Fruit fly (Drosophila melanogaster) whole organism, embryonic: ENCODE results near the gene Syx1A.

Experiments
- B-H2 ChIP-seq: fragments of 200-800 bp; sonication (Bioruptor generic); optimal IDR thresholded peaks from 2 replicates; lab custom pipeline; 2018; ENCODE audit warnings: missing biosample characterization, mild to moderate bottlenecking, missing genetic modification characterization
- CG11504 ChIP-seq: fragments of 200-800 bp; sonication (Bioruptor generic); optimal IDR thresholded peaks from 3 replicates; lab custom pipeline; 2019; ENCODE audit warnings: missing biosample characterization, mild to moderate bottlenecking, missing genetic modification characterization, moderate library complexity
- CG12155 ChIP-seq: fragments of 200-800 bp; sonication (Bioruptor generic); optimal IDR thresholded peaks from 3 replicates; lab custom pipeline; 2016; ENCODE audit warnings: missing biosample characterization, missing genetic modification characterization
- CG12391 ChIP-seq: fragments of 200-800 bp; sonication (Bioruptor generic); optimal IDR thresholded peaks from 3 replicates; lab custom pipeline; 2018; ENCODE audit warnings: missing biosample characterization, mild to moderate bottlenecking, missing genetic modification characterization, moderate library complexity
- CG13624 ChIP-seq: fragments of 200-800 bp; sonication (Bioruptor generic); optimal IDR thresholded peaks from 2 replicates; lab custom pipeline; 2016; ENCODE audit warnings: missing biosample characterization, missing genetic modification characterization
- CG13775 ChIP-seq: fragments of 200-800 bp; sonication (Bioruptor generic); optimal IDR thresholded peaks from 3 replicates; lab custom pipeline; 2017; ENCODE audit warnings: missing biosample characterization, mild to moderate bottlenecking, missing genetic modification characterization
- CG13894 ChIP-seq: fragments of 200-800 bp; sonication (Bioruptor generic); optimal IDR thresholded peaks from 3 replicates; lab custom pipeline; 2018; ENCODE audit warnings: missing biosample characterization, mild to moderate bottlenecking, missing genetic modification characterization, moderate library complexity
- CG14441 ChIP-seq: fragments of 200-800 bp; sonication (Bioruptor generic); IDR thresholded peaks from 2 replicates; pipeline ENCODE4 v1.3.6; 2022; ENCODE audit warnings: missing biosample characterization, missing genetic modification characterization
- CG14710 ChIP-seq: fragments of 200-800 bp; sonication (Bioruptor generic); optimal IDR thresholded peaks from 3 replicates; lab custom pipeline; 2019; ENCODE audit warnings: missing biosample characterization, mild to moderate bottlenecking, missing genetic modification characterization, moderate library complexity
- CG15269 ChIP-seq: fragments of 200-800 bp; sonication (Bioruptor generic); optimal IDR thresholded peaks from 2 replicates; lab custom pipeline; 2018; ENCODE audit warnings: missing biosample characterization, mild to moderate bottlenecking, missing genetic modification characterization, moderate library complexity
- CG17359 ChIP-seq: fragments of 200-800 bp; sonication (Bioruptor generic); optimal IDR thresholded peaks from 3 replicates; lab custom pipeline; 2018; ENCODE audit warnings: missing biosample characterization, mild to moderate bottlenecking, missing genetic modification characterization, moderate library complexity
- CG18619 ChIP-seq: fragments of 200-800 bp; sonication (Bioruptor generic); optimal IDR thresholded peaks from 3 replicates; lab custom pipeline; 2017; ENCODE audit warnings: missing biosample characterization, mild to moderate bottlenecking, missing genetic modification characterization
- CG2116 ChIP-seq: fragments of 200-800 bp; sonication (Bioruptor generic); optimal IDR thresholded peaks from 3 replicates; lab custom pipeline; 2018; ENCODE audit warnings: missing biosample characterization, mild to moderate bottlenecking, missing genetic modification characterization
- CG4730 ChIP-seq: fragments of 200-800 bp; sonication (Bioruptor generic); IDR thresholded peaks from 2 replicates; pipeline ENCODE4 v1.3.6; 2022; ENCODE audit warnings: missing biosample characterization, missing genetic modification characterization
- CG6765 ChIP-seq: fragments of 200-800 bp; sonication (Bioruptor generic); optimal IDR thresholded peaks from 3 replicates; lab custom pipeline; 2017; ENCODE audit warnings: missing biosample characterization, mild to moderate bottlenecking, missing genetic modification characterization
- CG6813 ChIP-seq: fragments of 200-800 bp; sonication (Bioruptor generic); optimal IDR thresholded peaks from 2 replicates; lab custom pipeline; 2017; ENCODE audit warnings: missing biosample characterization, missing genetic modification characterization, mild to moderate bottlenecking, moderate library complexity, missing genetic modification reagents
- CG7271 ChIP-seq: fragments of 200-800 bp; sonication (Bioruptor generic); optimal IDR thresholded peaks from 2 replicates; lab custom pipeline; 2018; ENCODE audit warnings: missing biosample characterization, mild to moderate bottlenecking, missing genetic modification characterization, moderate library complexity
- CG9215 ChIP-seq: fragments of 200-800 bp; sonication (Bioruptor generic); IDR thresholded peaks from 2 replicates; pipeline ENCODE4 v1.3.6; 2022; ENCODE audit warnings: missing biosample characterization, missing genetic modification characterization
- CG9817 ChIP-seq: fragments of 200-800 bp; sonication (Bioruptor generic); optimal IDR thresholded peaks from 2 replicates; lab custom pipeline; 2018; ENCODE audit warnings: missing biosample characterization, mild to moderate bottlenecking, missing genetic modification characterization, moderate library complexity
- Deaf1 ChIP-seq: fragments of 200-800 bp; optimal IDR thresholded peaks from 3 replicates; lab custom pipeline; 2019; ENCODE audit warnings: missing biosample characterization, mild to moderate bottlenecking, missing genetic modification characterization, moderate library complexity
- Dek ChIP-seq: fragments of 200-800 bp; sonication (Bioruptor generic); optimal IDR thresholded peaks from 3 replicates; lab custom pipeline; 2019; ENCODE audit warnings: missing biosample characterization, mild to moderate bottlenecking, missing genetic modification characterization, moderate library complexity
- Eip74EF ChIP-seq, 2 experiments: fragments of 200-800 bp in 1 of 2; fragments of >200 bp in 1 of 2; sonication (Bioruptor generic) in 1 of 2; optimal IDR thresholded peaks; 2 replicates each; lab custom pipeline; 2017 to 2019; ENCODE audit warnings: missing biosample characterization in 2 of 2, missing genetic modification characterization in 2 of 2, mild to moderate bottlenecking in 1 of 2, moderate library complexity in 1 of 2
- Ets65A ChIP-seq: fragments of 200-800 bp; sonication (Bioruptor generic); peaks from one replicate; lab custom pipeline; 2016; ENCODE audit warnings: missing biosample characterization, missing genetic modification characterization
- Fer2 ChIP-seq: fragments of 200-800 bp; sonication (Bioruptor generic); optimal IDR thresholded peaks from 2 replicates; lab custom pipeline; 2018; ENCODE audit warnings: missing biosample characterization, mild to moderate bottlenecking, missing genetic modification characterization, moderate library complexity
- HHEX ChIP-seq: fragments of 200-800 bp; sonication (Bioruptor generic); optimal IDR thresholded peaks from 3 replicates; lab custom pipeline; 2017; ENCODE audit warnings: missing biosample characterization, mild to moderate bottlenecking, missing genetic modification characterization, missing genetic modification reagents
- HLH54F ChIP-seq: fragments of 200-800 bp; sonication (Bioruptor generic); optimal IDR thresholded peaks from 3 replicates; lab custom pipeline; 2016; ENCODE audit warnings: missing biosample characterization, missing genetic modification characterization
- MTF-1 ChIP-seq: fragments of 200-800 bp; sonication (Bioruptor generic); optimal IDR thresholded peaks from 2 replicates; lab custom pipeline; 2018; ENCODE audit warnings: missing biosample characterization, mild to moderate bottlenecking, missing genetic modification characterization, borderline replicate concordance
- Max ChIP-seq: fragments of 200-800 bp; sonication (Bioruptor generic); optimal IDR thresholded peaks from 2 replicates; lab custom pipeline; 2016; ENCODE audit warnings: missing biosample characterization, mild to moderate bottlenecking, missing genetic modification characterization
- PHDP ChIP-seq: fragments of 200-800 bp; sonication (Bioruptor generic); optimal IDR thresholded peaks from 3 replicates; lab custom pipeline; 2018; ENCODE audit warnings: missing biosample characterization, mild to moderate bottlenecking, missing genetic modification characterization, moderate library complexity
- Pdp1 ChIP-seq, 2 experiments: fragments of 200-800 bp; sonication (Bioruptor generic); optimal IDR thresholded peaks; 3 replicates each; lab custom pipeline; 2016; ENCODE audit warnings: missing biosample characterization in 2 of 2, missing genetic modification characterization in 2 of 2, mild to moderate bottlenecking in 1 of 2, moderate library complexity in 1 of 2
- Rfx ChIP-seq: fragments of 200-800 bp; sonication (Bioruptor generic); IDR thresholded peaks from 2 replicates; pipeline ENCODE4 v1.3.6; 2022; ENCODE audit warnings: missing biosample characterization, missing genetic modification characterization
- Sin3A ChIP-seq: fragments of >200 bp; optimal IDR thresholded peaks from 2 replicates; lab custom pipeline; 2018
- Stat92E ChIP-seq, 3 experiments: fragments of >200 bp in 2 of 3; fragments of 200-800 bp in 1 of 3; sonication (Bioruptor generic) in 1 of 3; optimal IDR thresholded peaks; 2 replicates each; lab custom pipeline; 2017 to 2019; ENCODE audit warnings: missing biosample characterization in 3 of 3, missing genetic modification characterization in 3 of 3, mild to moderate bottlenecking in 1 of 3, moderate library complexity in 1 of 3
- ac ChIP-seq: fragments of 200-800 bp; sonication (Bioruptor generic); optimal IDR thresholded peaks from 3 replicates; lab custom pipeline; 2017; ENCODE audit warnings: missing biosample characterization, mild to moderate bottlenecking, missing genetic modification characterization
- cg ChIP-seq: fragments of 200-800 bp; sonication (Bioruptor generic); optimal IDR thresholded peaks from 3 replicates; lab custom pipeline; 2019; ENCODE audit warnings: missing biosample characterization, mild to moderate bottlenecking, missing genetic modification characterization, moderate library complexity
- chinmo ChIP-seq: fragments of 200-800 bp; sonication (Bioruptor generic); IDR thresholded peaks from 4 replicates; pipeline ENCODE4 v1.3.6; 2022; ENCODE audit warnings: missing biosample characterization, missing genetic modification characterization; ENCODE audit not compliant: partially characterized antibody
- esg ChIP-seq: fragments of 200-800 bp; sonication (Bioruptor generic); conservative IDR thresholded peaks from 2 replicates; pipeline ENCODE4 v1.3.6; 2022; ENCODE audit warnings: missing biosample characterization, missing genetic modification characterization
- exex ChIP-seq: fragments of 200-800 bp; sonication (Bioruptor generic); optimal IDR thresholded peaks from 4 replicates; lab custom pipeline; 2018; ENCODE audit warnings: missing biosample characterization, mild to moderate bottlenecking, missing genetic modification characterization, moderate library complexity
- fd96Cb ChIP-seq: fragments of 200-800 bp; sonication (Bioruptor generic); optimal IDR thresholded peaks from 2 replicates; lab custom pipeline; 2018; ENCODE audit warnings: missing biosample characterization, mild to moderate bottlenecking, missing genetic modification characterization, moderate library complexity
- gro ChIP-seq: fragments of 200-800 bp; sonication (Bioruptor generic); optimal IDR thresholded peaks from 2 replicates; lab custom pipeline; 2016; ENCODE audit warnings: missing biosample characterization, missing genetic modification characterization
- mld ChIP-seq: fragments of 200-800 bp; sonication (Bioruptor generic); IDR thresholded peaks from 3 replicates; pipeline ENCODE4 v1.3.6; 2022; ENCODE audit warnings: missing biosample characterization, missing genetic modification characterization; ENCODE audit not compliant: partially characterized antibody
- row ChIP-seq: fragments of 200-800 bp; sonication (Bioruptor generic); IDR thresholded peaks from 3 replicates; pipeline ENCODE4 v1.3.6; 2022; ENCODE audit warnings: missing biosample characterization, missing genetic modification characterization
- sd ChIP-seq: fragments of 200-800 bp; sonication (Bioruptor generic); optimal IDR thresholded peaks from 3 replicates; lab custom pipeline; 2018; ENCODE audit warnings: missing biosample characterization, mild to moderate bottlenecking, missing genetic modification characterization, moderate library complexity
- slp2 ChIP-seq: fragments of 200-800 bp; sonication (Bioruptor generic); optimal IDR thresholded peaks from 2 replicates; lab custom pipeline; 2016; ENCODE audit warnings: missing biosample characterization, missing genetic modification characterization
- tin ChIP-seq: fragments of 200-800 bp; sonication (Bioruptor generic); optimal IDR thresholded peaks from 3 replicates; lab custom pipeline; 2016; ENCODE audit warnings: missing biosample characterization, missing genetic modification characterization
- unpg ChIP-seq: fragments of 200-800 bp; sonication (Bioruptor generic); optimal IDR thresholded peaks from 3 replicates; lab custom pipeline; 2018; ENCODE audit warnings: missing biosample characterization, mild to moderate bottlenecking, missing genetic modification characterization, moderate library complexity
- usp ChIP-seq: fragments of >200 bp; optimal IDR thresholded peaks from 2 replicates; lab custom pipeline; 2017; ENCODE audit warnings: missing biosample characterization, missing genetic modification characterization

Syx1A gene

dm6 chr3R:24102387-24102786, 3.2 kb downstream of the Syx1A start (continued):
- TF ChIP-seq chinmo (GFP tag; lab: Robert Waterston, UW) (no peak), CG6765 (GFP tag; lab: Kevin White, UChicago) (peak; percentile 41), CG17359 (tag; lab: Kevin White, UChicago) (peak; percentile 15), Fer2 (peak; percentile 8), MTF-1 (GFP tag; lab: Kevin White, UChicago) (no peak), exex (tag; lab: Kevin White, UChicago) (peak; percentile 11), CG13624 (GFP tag; lab: Kevin White, UChicago) (no peak), B-H2 (GFP tag; lab: Kevin White, UChicago) (peak; percentile 46), Dek (tag; lab: Kevin White, UChicago) (peak; percentile 7), sd (tag; lab: Kevin White, UChicago) (peak; percentile 77), HHEX (GFP tag; lab: Kevin White, UChicago) (peak; percentile 16), Rfx (GFP tag; lab: Robert Waterston, UW) (peak; percentile 50; the same call in 1 of the 2 replicates), Eip74EF (GFP tag; optimal IDR thresholded peaks at IDR 0.05; lab: Kevin White, UChicago) (peak in 1 of 2 experiments; percentile 77), PHDP (peak; percentile 48), Pdp1 (GFP tag; optimal IDR thresholded peaks at IDR 0.05; lab: Kevin White, UChicago) (peak in 1 of 2 experiments; percentile 6), CG7271 (tag; lab: Kevin White, UChicago) (no peak), CG13894 (tag; lab: Kevin White, UChicago) (peak; percentile 49), CG12155 (GFP tag; lab: Kevin White, UChicago) (no peak), fd96Cb (no peak), CG11504 (tag; lab: Kevin White, UChicago) (peak; percentile 7)

dm6 chr3R:24101437-24101836, 4.1 kb downstream of the Syx1A start:
- no peak for TF ChIP-seq CG6813 (GFP tag; lab: Kevin White, UChicago)
- TF ChIP-seq Ets65A (GFP tag; lab: Kevin White, UChicago), result peak; percentile 37

- TF ChIP-seq CG9215 (GFP tag; lab: Robert Waterston, UW), result no peak
- no peak for TF ChIP-seq CG4730 (GFP tag; lab: Robert Waterston, UW)
- TF ChIP-seq Deaf1 (tag; lab: Kevin White, UChicago), result no peak
- TF ChIP-seq CG13775 (GFP tag; lab: Kevin White, UChicago), result no peak
- TF ChIP-seq cg (GFP tag; lab: Kevin White, UChicago), result no peak
- TF ChIP-seq row (GFP tag; lab: Robert Waterston, UW), result peak; percentile 69
- TF ChIP-seq gro, result peak; percentile 52
- TF ChIP-seq CG18619 (GFP tag; lab: Kevin White, UChicago), result no peak
- TF ChIP-seq CG12391 (tag; lab: Kevin White, UChicago), result peak; percentile 9
- TF ChIP-seq mld (GFP tag; lab: Robert Waterston, UW), result no peak
- TF ChIP-seq CG14441, result peak; percentile 42; the same call in 1 of the 2 replicates
- no peak for TF ChIP-seq CG9817 (tag; lab: Kevin White, UChicago)
- TF ChIP-seq Stat92E (GFP tag; optimal IDR thresholded peaks at IDR 0.05; lab: Kevin White, UChicago), result no peak
- TF ChIP-seq slp2 (GFP tag; lab: Kevin White, UChicago), result no peak
- TF ChIP-seq Sin3A, result no peak
- TF ChIP-seq Max (GFP tag; lab: Kevin White, UChicago), result no peak
- peak; percentile 36 for TF ChIP-seq CG11504 (tag; lab: Kevin White, UChicago)
- no peak for TF ChIP-seq usp (GFP tag; lab: Kevin White, UChicago)
- no peak; the same call in 1 of the 2 replicates for TF ChIP-seq esg
- peak; percentile 6 for TF ChIP-seq HLH54F
- peak in 1 of 2 experiments; percentile 8 for TF ChIP-seq Pdp1 (GFP tag; optimal IDR thresholded peaks at IDR 0.05; lab: Kevin White, UChicago)
- peak; percentile 27 for TF ChIP-seq unpg
- TF ChIP-seq CG15269 (tag; lab: Kevin White, UChicago), result peak; percentile 57
- TF ChIP-seq tin, result no peak
- no peak for TF ChIP-seq CG14710 (tag; lab: Kevin White, UChicago)
- no peak for TF ChIP-seq ac (GFP tag; lab: Kevin White, UChicago)
- TF ChIP-seq CG2116 (GFP tag; lab: Kevin White, UChicago), result no peak
Observed at dm6 chr3R:24100717-24101116, 4.8 kb downstream of the Syx1A start.
